Fruit fly (Drosophila melanogaster) whole organism, prepupa: ENCODE results near the gene CG13999.

Experiments
- CG10631 ChIP-seq: fragments of 200-800 bp; sonication (Bioruptor generic); optimal IDR thresholded peaks from 2 replicates; lab custom pipeline; 2016; ENCODE audit warnings: missing biosample characterization, missing genetic modification characterization
- CG10669 ChIP-seq: fragments of 200-800 bp; sonication (Bioruptor generic); optimal IDR thresholded peaks from 3 replicates; lab custom pipeline; 2018; ENCODE audit warnings: missing biosample characterization, mild to moderate bottlenecking, missing genetic modification characterization, moderate library complexity
- CG11294 ChIP-seq: fragments of 200-800 bp; sonication (Bioruptor generic); IDR thresholded peaks from 2 replicates; pipeline ENCODE4 v1.3.6; 2022; ENCODE audit warnings: missing biosample characterization, missing genetic modification characterization
- CG11762 ChIP-seq: fragments of 200-800 bp; sonication (Bioruptor generic); optimal IDR thresholded peaks from 3 replicates; lab custom pipeline; 2016; ENCODE audit warnings: missing biosample characterization, missing genetic modification characterization; ENCODE audit not compliant: insufficient read depth
- CG11902 ChIP-seq: fragments of 200-800 bp; sonication (Bioruptor generic); optimal IDR thresholded peaks from 3 replicates; lab custom pipeline; 2016; ENCODE audit warnings: missing biosample characterization, missing genetic modification characterization
- CG15336 ChIP-seq: fragments of 200-800 bp; sonication (Bioruptor generic); IDR thresholded peaks from 2 replicates; pipeline ENCODE4 v1.3.6; 2022; ENCODE audit warnings: missing biosample characterization, missing genetic modification characterization
- CG1621 ChIP-seq: fragments of 200-800 bp; sonication (Bioruptor generic); optimal IDR thresholded peaks from 3 replicates; lab custom pipeline; 2018; ENCODE audit warnings: missing biosample characterization, mild to moderate bottlenecking, missing genetic modification characterization
- CG31627 ChIP-seq: fragments of 200-800 bp; sonication (Bioruptor generic); optimal IDR thresholded peaks from 3 replicates; lab custom pipeline; 2016; ENCODE audit warnings: missing biosample characterization, missing genetic modification characterization
- CG34406 ChIP-seq: fragments of 200-800 bp; sonication (Bioruptor generic); optimal IDR thresholded peaks from 3 replicates; lab custom pipeline; 2016; ENCODE audit warnings: missing biosample characterization, missing genetic modification characterization
- CG3919 ChIP-seq: fragments of 200-800 bp; sonication (Bioruptor generic); optimal IDR thresholded peaks from 3 replicates; lab custom pipeline; 2016; ENCODE audit warnings: missing biosample characterization, missing genetic modification characterization
- CG4318 ChIP-seq: fragments of 200-800 bp; sonication (Bioruptor generic); optimal IDR thresholded peaks from 3 replicates; lab custom pipeline; 2017; ENCODE audit warnings: missing biosample characterization, mild to moderate bottlenecking, missing genetic modification characterization
- CG6163 ChIP-seq: fragments of 200-800 bp; sonication (Bioruptor generic); IDR thresholded peaks from 3 replicates; pipeline ENCODE4 v1.3.6; 2022; ENCODE audit warnings: missing biosample characterization, missing genetic modification characterization
- CG6276 ChIP-seq: fragments of 200-800 bp; sonication (Bioruptor generic); optimal IDR thresholded peaks from 2 replicates; lab custom pipeline; 2017; ENCODE audit warnings: missing biosample characterization, mild to moderate bottlenecking, missing genetic modification characterization
- CG6792 ChIP-seq: fragments of 200-800 bp; sonication (Bioruptor generic); optimal IDR thresholded peaks from 3 replicates; lab custom pipeline; 2016; ENCODE audit warnings: missing biosample characterization, missing genetic modification characterization
- CG6854 ChIP-seq: fragments of 200-800 bp; sonication (Bioruptor generic); optimal IDR thresholded peaks from 2 replicates; lab custom pipeline; 2017; ENCODE audit warnings: missing biosample characterization, mild to moderate bottlenecking, missing genetic modification characterization
- CG8119 ChIP-seq: fragments of 200-800 bp; sonication (Bioruptor generic); IDR thresholded peaks from 3 replicates; pipeline ENCODE4 v1.3.6; 2022; ENCODE audit warnings: missing biosample characterization, missing genetic modification characterization
- CG8632 ChIP-seq: fragments of 200-800 bp; sonication (Bioruptor generic); optimal IDR thresholded peaks from 3 replicates; lab custom pipeline; 2016; ENCODE audit warnings: missing biosample characterization, missing genetic modification characterization
- CG9139 ChIP-seq: fragments of 200-800 bp; sonication (Bioruptor generic); optimal IDR thresholded peaks from 3 replicates; lab custom pipeline; 2017; ENCODE audit warnings: missing biosample characterization, mild to moderate bottlenecking, missing genetic modification characterization
- Eip78C ChIP-seq: fragments of 200-800 bp; sonication (Bioruptor generic); peaks from one replicate; lab custom pipeline; 2016; ENCODE audit warnings: missing biosample characterization, missing genetic modification characterization
- Gug ChIP-seq: fragments of 200-800 bp; sonication (Bioruptor generic); IDR thresholded peaks from 2 replicates; pipeline ENCODE4 v1.3.6; 2022; ENCODE audit warnings: missing biosample characterization, missing genetic modification characterization
- Hr38 ChIP-seq: sonication (Bioruptor generic); optimal IDR thresholded peaks from 2 replicates; lab custom pipeline; 2016; ENCODE audit warnings: missing biosample characterization, missing genetic modification characterization
- Hr39 ChIP-seq: fragments of 200-800 bp; sonication (Bioruptor generic); optimal IDR thresholded peaks from 2 replicates; lab custom pipeline; 2016; ENCODE audit warnings: missing biosample characterization, missing genetic modification characterization
- Hr4 ChIP-seq: fragments of 200-800 bp; sonication (Bioruptor generic); optimal IDR thresholded peaks from 3 replicates; lab custom pipeline; 2016; ENCODE audit warnings: missing biosample characterization, missing genetic modification characterization
- Met ChIP-seq: fragments of 200-800 bp; sonication (Bioruptor generic); optimal IDR thresholded peaks from 3 replicates; lab custom pipeline; 2016; ENCODE audit warnings: missing biosample characterization, missing genetic modification characterization
- OdsH ChIP-seq: fragments of 200-800 bp; sonication (Bioruptor generic); optimal IDR thresholded peaks from 3 replicates; lab custom pipeline; 2016; ENCODE audit warnings: missing biosample characterization, missing genetic modification characterization
- Sox102F ChIP-seq: fragments of 200-800 bp; sonication (Bioruptor generic); optimal IDR thresholded peaks from 2 replicates; lab custom pipeline; 2016; ENCODE audit warnings: missing biosample characterization, mild to moderate bottlenecking, missing genetic modification characterization
- Sox14 ChIP-seq: fragments of 200-800 bp; sonication (Bioruptor generic); optimal IDR thresholded peaks from 3 replicates; lab custom pipeline; 2016; ENCODE audit warnings: missing biosample characterization, missing genetic modification characterization
- achi ChIP-seq: fragments of 200-800 bp; sonication (Bioruptor generic); optimal IDR thresholded peaks from 3 replicates; lab custom pipeline; 2016; ENCODE audit warnings: missing biosample characterization, missing genetic modification characterization
- acj6 ChIP-seq: fragments of 200-800 bp; sonication (Bioruptor generic); optimal IDR thresholded peaks from 3 replicates; lab custom pipeline; 2016; ENCODE audit warnings: missing biosample characterization, missing genetic modification characterization
- cyc ChIP-seq: fragments of 200-800 bp; sonication (Bioruptor generic); optimal IDR thresholded peaks from 3 replicates; lab custom pipeline; 2016; ENCODE audit warnings: missing biosample characterization, missing genetic modification characterization
- dac ChIP-seq: fragments of 200-800 bp; sonication (Bioruptor generic); optimal IDR thresholded peaks from 2 replicates; lab custom pipeline; 2017; ENCODE audit warnings: missing biosample characterization, mild to moderate bottlenecking, missing genetic modification characterization
- dsx ChIP-seq: fragments of 200-800 bp; optimal IDR thresholded peaks from 3 replicates; lab custom pipeline; 2019; ENCODE audit warnings: missing biosample characterization, mild to moderate bottlenecking, missing genetic modification characterization, moderate library complexity; ENCODE audit not compliant: poor library complexity, severe bottlenecking
- eg ChIP-seq: fragments of 200-800 bp; sonication (Bioruptor generic); IDR thresholded peaks from 3 replicates; pipeline ENCODE4 v1.3.6; 2022; ENCODE audit warnings: missing biosample characterization, missing genetic modification characterization
- esn ChIP-seq: fragments of 200-800 bp; sonication (Bioruptor generic); optimal IDR thresholded peaks from 2 replicates; lab custom pipeline; 2016; ENCODE audit warnings: missing biosample characterization, mild to moderate bottlenecking, missing genetic modification characterization, moderate library complexity
- fd85E ChIP-seq: fragments of 200-800 bp; sonication (Bioruptor generic); optimal IDR thresholded peaks from 3 replicates; lab custom pipeline; 2016; ENCODE audit warnings: missing biosample characterization, missing genetic modification characterization
- fkh ChIP-seq: fragments of 200-800 bp; sonication (Bioruptor generic); optimal IDR thresholded peaks from 3 replicates; lab custom pipeline; 2017; ENCODE audit warnings: missing biosample characterization, mild to moderate bottlenecking, missing genetic modification characterization, moderate library complexity
- lz ChIP-seq: fragments of 200-800 bp; sonication (Bioruptor generic); optimal IDR thresholded peaks from 3 replicates; lab custom pipeline; 2016; ENCODE audit warnings: missing biosample characterization, missing genetic modification characterization
- salr ChIP-seq, 2 experiments: fragments of 200-800 bp; sonication (Bioruptor generic); optimal IDR thresholded peaks; 3 replicates each; lab custom pipeline; 2016 to 2018; ENCODE audit warnings: missing biosample characterization in 2 of 2, missing genetic modification characterization in 2 of 2, mild to moderate bottlenecking in 1 of 2
- spab ChIP-seq: fragments of 200-800 bp; sonication (Bioruptor generic); optimal IDR thresholded peaks from 2 replicates; lab custom pipeline; 2017; ENCODE audit warnings: missing biosample characterization, mild to moderate bottlenecking, missing genetic modification characterization, missing genetic modification reagents
- ss ChIP-seq, 2 experiments: fragments of 200-800 bp; sonication (Bioruptor generic); optimal IDR thresholded peaks; 2 replicates in 1 of 2; 3 replicates in 1 of 2; lab custom pipeline; 2017 to 2018; ENCODE audit warnings: mild to moderate bottlenecking in 2 of 2, missing biosample characterization in 2 of 2, missing genetic modification characterization in 2 of 2, moderate library complexity in 1 of 2
- svp ChIP-seq: fragments of 200-800 bp; sonication (Bioruptor generic); peaks from one replicate; lab custom pipeline; 2016; ENCODE audit warnings: missing biosample characterization, missing genetic modification characterization

Gene CG13999

dm6 chr2L:5975601-5976000, 19.3 kb upstream of the CG13999 start:
- TF ChIP-seq CG8632: no peak
- TF ChIP-seq Sox14 (GFP tag; lab: Kevin White, UChicago): no peak
- TF ChIP-seq cyc: no peak
- TF ChIP-seq CG6792 (GFP tag; lab: Kevin White, UChicago): no peak
- TF ChIP-seq CG34406 (GFP tag; lab: Kevin White, UChicago): no peak
- TF ChIP-seq Hr39 (GFP tag; lab: Kevin White, UChicago): no peak
- TF ChIP-seq CG3919: no peak
- no peak for TF ChIP-seq CG4318 (GFP tag; lab: Kevin White, UChicago)

dm6 chr2L:5975025-5975539, 18.8 kb upstream of the CG13999 start:
- 0 out of 3 replicates have a peak, but pooled peaks have one; percentile 18 for TF ChIP-seq CG8119 (GFP tag; lab: Robert Waterston, UW)
- no peak for TF ChIP-seq ss (GFP tag; optimal IDR thresholded peaks at IDR 0.05; lab: Kevin White, UChicago)
- TF ChIP-seq salr (GFP tag; optimal IDR thresholded peaks at IDR 0.05; lab: Kevin White, UChicago): no peak
- TF ChIP-seq cyc: no peak
- TF ChIP-seq CG15336 (GFP tag; lab: Robert Waterston, UW): peak; percentile 13; the same call in 1 of the 2 replicates
- no peak for TF ChIP-seq lz
- peak; percentile 50 for TF ChIP-seq fkh
- TF ChIP-seq Gug: no peak
- peak; percentile 72 for TF ChIP-seq svp (GFP tag; lab: Kevin White, UChicago)
- TF ChIP-seq Eip78C (GFP tag; lab: Kevin White, UChicago): no peak
- TF ChIP-seq Hr38: no peak
- no peak for TF ChIP-seq CG11762
- peak; percentile 26 for TF ChIP-seq dsx (GFP tag; lab: Kevin White, UChicago)
- TF ChIP-seq achi: no peak
- TF ChIP-seq eg (GFP tag; lab: Robert Waterston, UW): peak; percentile 38; the same call in 2 of the 3 replicates
- TF ChIP-seq, all 60 proteins: peak for 6

- no peak for TF ChIP-seq fd85E (GFP tag; lab: Kevin White, UChicago)
- TF ChIP-seq svp (GFP tag; lab: Kevin White, UChicago): peak; percentile 85
- no peak for TF ChIP-seq CG10631 (GFP tag; lab: Kevin White, UChicago)
- no peak for TF ChIP-seq Met (GFP tag; lab: Kevin White, UChicago)
- TF ChIP-seq CG1621 (tag; lab: Kevin White, UChicago): no peak
- no peak for TF ChIP-seq Hr4 (GFP tag; lab: Kevin White, UChicago)
- no peak for TF ChIP-seq CG4318 (GFP tag; lab: Kevin White, UChicago)
- TF ChIP-seq CG11902 (GFP tag; lab: Kevin White, UChicago): no peak
- no peak for TF ChIP-seq CG6163
- TF ChIP-seq CG6276 (GFP tag; lab: Kevin White, UChicago): no peak
- TF ChIP-seq Hr39 (GFP tag; lab: Kevin White, UChicago): no peak
- TF ChIP-seq lz: no peak
- TF ChIP-seq CG8632: no peak
- TF ChIP-seq OdsH: no peak
- no peak for TF ChIP-seq acj6
- TF ChIP-seq CG31627 (GFP tag; lab: Kevin White, UChicago): no peak
- TF ChIP-seq esn (GFP tag; lab: Kevin White, UChicago): no peak
- TF ChIP-seq ss (GFP tag; optimal IDR thresholded peaks at IDR 0.05; lab: Kevin White, UChicago): peak in 1 of 2 experiments; percentile 16
- TF ChIP-seq Eip78C (GFP tag; lab: Kevin White, UChicago): peak; percentile 56
- TF ChIP-seq CG3919: no peak
- no peak for TF ChIP-seq CG6854
- no peak for TF ChIP-seq cyc
- TF ChIP-seq dac (GFP tag; lab: Kevin White, UChicago): no peak
- no peak for TF ChIP-seq CG10669 (GFP tag; lab: Kevin White, UChicago)
- TF ChIP-seq Sox102F (GFP tag; lab: Kevin White, UChicago): no peak
- no peak for TF ChIP-seq CG9139
- no peak for TF ChIP-seq CG11294 (GFP tag; lab: Robert Waterston, UW)
- peak; percentile 6 for TF ChIP-seq spab (GFP tag; lab: Kevin White, UChicago)
- peak; percentile 95 for TF ChIP-seq fkh
- no peak for TF ChIP-seq CG6792 (GFP tag; lab: Kevin White, UChicago)
- TF ChIP-seq Hr38: no peak
Measured at dm6 chr2L:5974122-5974521, 17.9 kb upstream of the CG13999 start.
